Fruit fly (Drosophila melanogaster): Measurements from ENCODE around the gene SP1029.

SP1029 gene

dm6 chr3R:29219948-29220347 lies 30.3 kb downstream of the SP1029 start, which contains the start of gene eEF1gamma (continued):
- peak; percentile 94 for TF ChIP-seq CG14014 (GFP tag; IDR thresholded peaks at IDR 0.05)
- TF ChIP-seq prd (optimal IDR thresholded peaks at IDR 0.05), result no peak
- peak; percentile 83 for TF ChIP-seq prd (GFP tag; IDR thresholded peaks at IDR 0.05)
- peak; percentile 72 for TF ChIP-seq CG4360 (GFP tag; IDR thresholded peaks at IDR 0.05)
- peak; percentile 85 for TF ChIP-seq grn (GFP tag; optimal IDR thresholded peaks at IDR 0.05)
- TF ChIP-seq tio (GFP tag; optimal IDR thresholded peaks at IDR 0.05), result no peak
- TF ChIP-seq CG12236 (GFP tag; optimal IDR thresholded peaks at IDR 0.05), result peak; percentile 94
- TF ChIP-seq CG8281 (tag; optimal IDR thresholded peaks at IDR 0.05), result peak; percentile 86
- TF ChIP-seq CG7963 (GFP tag; IDR thresholded peaks at IDR 0.05; ENCODE audit: partially characterized antibody), result peak; percentile 91
- TF ChIP-seq ind (GFP tag; optimal IDR thresholded peaks at IDR 0.05), result peak; percentile 82
- peak; percentile 59 for TF ChIP-seq CG15479 (GFP tag; optimal IDR thresholded peaks at IDR 0.05)
- peak; percentile 91 for TF ChIP-seq Ptx1 (GFP tag; IDR thresholded peaks at IDR 0.05)
- peak; percentile 94 for TF ChIP-seq CG12219 (GFP tag; optimal IDR thresholded peaks at IDR 0.05)
- TF ChIP-seq CG17912 (GFP tag; optimal IDR thresholded peaks at IDR 0.05), result peak; percentile 97
- peak; percentile 92 for TF ChIP-seq CG15269 (tag; optimal IDR thresholded peaks at IDR 0.05)
- TF ChIP-seq D (optimal IDR thresholded peaks at IDR 0.05), result no peak
- TF ChIP-seq D (GFP tag; optimal IDR thresholded peaks at IDR 0.05), result peak; percentile 95
- TF ChIP-seq slp2 (GFP tag; optimal IDR thresholded peaks at IDR 0.05), result peak; percentile 91
- TF ChIP-seq CG34422 (GFP tag; IDR thresholded peaks at IDR 0.05), result peak; percentile 95
- peak; percentile 83 for TF ChIP-seq CG14667 (GFP tag; IDR thresholded peaks at IDR 0.05)
- peak; percentile 97 for TF ChIP-seq NK7.1 (GFP tag; optimal IDR thresholded peaks at IDR 0.05)
- TF ChIP-seq hb (GFP tag; IDR thresholded peaks at IDR 0.05; ENCODE audit: partially characterized antibody), result peak; percentile 94
- peak; percentile 15 for TF ChIP-seq CG15073 (GFP tag; optimal IDR thresholded peaks at IDR 0.05)
- TF ChIP-seq Max (GFP tag; optimal IDR thresholded peaks at IDR 0.05), result peak; percentile 96
- peak; percentile 88 for TF ChIP-seq CG31224 (GFP tag; IDR thresholded peaks at IDR 0.05)
- peak; percentile 98 for TF ChIP-seq lab (GFP tag; optimal IDR thresholded peaks at IDR 0.05)
- TF ChIP-seq Fer1 (GFP tag; optimal IDR thresholded peaks at IDR 0.05), result peak; percentile 97
- TF ChIP-seq tll (GFP tag; optimal IDR thresholded peaks at IDR 0.05), result peak in 1 of 2 experiments; percentile 70
- peak; percentile 93 for TF ChIP-seq Nf-YA (GFP tag; IDR thresholded peaks at IDR 0.05)
- peak; percentile 88 for TF ChIP-seq Hand (GFP tag; optimal IDR thresholded peaks at IDR 0.05)
- TF ChIP-seq HmgD (GFP tag; optimal IDR thresholded peaks at IDR 0.05), result peak; percentile 90
- peak; percentile 95 for TF ChIP-seq CG12744 (GFP tag; optimal IDR thresholded peaks at IDR 0.05)
- TF ChIP-seq CG4820 (GFP tag; optimal IDR thresholded peaks at IDR 0.05), result peak; percentile 88
- TF ChIP-seq CrebB (tag; optimal IDR thresholded peaks at IDR 0.05), result peak; percentile 96
- TF ChIP-seq CG5180 (GFP tag; optimal IDR thresholded peaks at IDR 0.05), result peak; percentile 86
- TF ChIP-seq Xrp1 (GFP tag; IDR thresholded peaks at IDR 0.05), result peak; percentile 67
- peak; percentile 91 for TF ChIP-seq CG17829 (tag; optimal IDR thresholded peaks at IDR 0.05)
- peak; percentile 92 for TF ChIP-seq CG10366 (GFP tag; IDR thresholded peaks at IDR 0.05)
- TF ChIP-seq Bdp1 (GFP tag; optimal IDR thresholded peaks at IDR 0.05), result peak; percentile 90
- peak; percentile 85 for TF ChIP-seq CG3163 (GFP tag; optimal IDR thresholded peaks at IDR 0.05)
- no peak for TF ChIP-seq eve (GFP tag; optimal IDR thresholded peaks at IDR 0.05)
- TF ChIP-seq CTCF (GFP tag; optimal IDR thresholded peaks at IDR 0.05), result peak; percentile 72
- peak; percentile 98 for TF ChIP-seq dm (GFP tag; optimal IDR thresholded peaks at IDR 0.05)
- TF ChIP-seq CG2116 (GFP tag; optimal IDR thresholded peaks at IDR 0.05), result peak; percentile 95
- TF ChIP-seq danr (GFP tag; IDR thresholded peaks at IDR 0.05), result peak; percentile 80
- peak; percentile 85 for TF ChIP-seq tx (GFP tag; optimal IDR thresholded peaks at IDR 0.05)
- TF ChIP-seq Nf-YC (tag; optimal IDR thresholded peaks at IDR 0.05), result peak; percentile 81
- peak; percentile 98 for TF ChIP-seq Hmr (GFP tag; optimal IDR thresholded peaks at IDR 0.05)
- no peak for TF ChIP-seq CG8478 (optimal IDR thresholded peaks at IDR 0.05)
- peak; percentile 98 for TF ChIP-seq HHEX (GFP tag; optimal IDR thresholded peaks at IDR 0.05)
- TF ChIP-seq emc (GFP tag; optimal IDR thresholded peaks at IDR 0.05), result peak; percentile 94
- peak; percentile 85 for TF ChIP-seq MBD-R2 (GFP tag; IDR thresholded peaks at IDR 0.05)
- peak; percentile 74 for TF ChIP-seq CG4404 (GFP tag; IDR thresholded peaks at IDR 0.05)
